Worm (Caenorhabditis elegans): ENCODE measurements around the gene efa-6.

ce11 chrIV:12600941-12601340 is 13.6 kb downstream of the efa-6 start:
- no peak for TF ChIP-seq fkh-10 (GFP tag; optimal IDR thresholded peaks at IDR 0.05)
- TF ChIP-seq lim-6 (tag; optimal IDR thresholded peaks at IDR 0.05) = no peak
- no peak for TF ChIP-seq npax-4 (tag; optimal IDR thresholded peaks at IDR 0.05)
- no peak for TF ChIP-seq pqm-1 (tag; optimal IDR thresholded peaks at IDR 0.05)
- TF ChIP-seq ama-1 (optimal IDR thresholded peaks at IDR 0.05) = no peak
- TF ChIP-seq sdc-2 (tag; optimal IDR thresholded peaks at IDR 0.05) = no peak
- TF ChIP-seq C38D4.7 (GFP tag; optimal IDR thresholded peaks at IDR 0.05) = no peak
- TF ChIP-seq elt-2 (tag; optimal IDR thresholded peaks at IDR 0.05) = no peak
- TF ChIP-seq ceh-45 (GFP tag; IDR thresholded peaks at IDR 0.05) = no peak
- no peak for TF ChIP-seq ahr-1 (tag; optimal IDR thresholded peaks at IDR 0.05)
- no peak for TF ChIP-seq nfya-1 (tag; optimal IDR thresholded peaks at IDR 0.05)
- no peak for TF ChIP-seq K09A11.1 (tag; optimal IDR thresholded peaks at IDR 0.05; ENCODE audit: insufficient read depth)

All from whole organism, late embryonic.